Worm (Caenorhabditis elegans) whole organism, L4/young adult: ENCODE data around the gene hpo-40.

Experiments used
- W03F9.2 ChIP-seq: fragments of 150-350 bp; optimal IDR thresholded peaks from 2 replicates; lab custom pipeline; 2014; ENCODE audit warnings: missing biosample characterization, missing genetic modification characterization
- dao-5 ChIP-seq: sonication (generic microtip); optimal IDR thresholded peaks from 2 replicates; lab custom pipeline; 2016; ENCODE audit warnings: missing genotype, missing genetic modification characterization, moderate library complexity, missing compliant biosample characterization
- him-1 ChIP-seq: sonication (generic microtip); optimal IDR thresholded peaks from 2 replicates; lab custom pipeline; 2016; ENCODE audit warnings: missing genotype, missing genetic modification reagents, missing genetic modification characterization, missing compliant biosample characterization

hpo-40 gene

DNA sequence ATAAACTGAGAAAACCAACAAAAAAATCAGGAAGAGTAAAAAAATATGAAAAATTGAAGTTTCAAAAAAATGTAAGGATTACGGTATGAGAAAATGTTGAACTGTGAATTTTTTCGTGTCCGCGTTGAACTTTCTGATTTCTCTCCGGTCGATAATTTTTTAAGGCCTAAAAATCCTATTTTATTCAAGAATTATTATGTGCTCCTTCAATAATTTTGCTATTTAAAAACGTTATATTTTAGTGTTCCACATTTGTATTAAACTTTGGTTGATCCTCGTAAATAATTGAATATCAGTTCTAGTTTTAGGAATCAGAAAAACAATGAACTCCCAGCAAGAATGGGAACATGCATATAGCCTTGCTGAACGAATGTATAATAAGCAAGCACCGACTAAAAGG, at the start of gene hpo-40:
hpo-40 (plus strand) TSS at position 301 of the 400 bp plus-strand sequence.
- TF ChIP-seq W03F9.2 (tag; lab: Kevin White, UChicago) (no peak), him-1 (tag; lab: Kevin White, UChicago) (no peak), dao-5 (tag; lab: Kevin White, UChicago) (no peak)

DNA sequence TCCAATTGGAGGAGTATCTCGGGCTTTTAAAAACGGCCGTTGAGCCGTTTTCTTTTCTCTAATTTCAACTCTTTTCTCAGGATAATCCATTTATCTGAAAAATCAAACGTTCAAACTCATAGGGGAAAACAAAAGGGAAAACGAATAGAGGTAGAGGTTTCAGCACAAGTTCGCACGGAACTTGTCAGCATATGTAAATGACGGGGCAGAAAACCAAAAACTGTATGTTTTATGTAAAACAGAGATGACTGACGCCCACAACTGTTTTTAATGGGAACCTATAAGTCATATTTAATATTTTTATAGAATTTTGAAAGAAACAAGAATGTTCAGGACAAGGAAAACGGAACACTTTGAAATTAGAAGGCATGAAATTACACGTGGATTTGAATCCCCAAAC, 46.4 kb upstream of the hpo-40 start, which contains the start of gene C51E3.6:
C51E3.6 (minus strand) TSS at position 101 of the 400 bp plus-strand sequence.
- TF ChIP-seq dao-5 (tag; lab: Kevin White, UChicago) (no peak), W03F9.2 (tag; lab: Kevin White, UChicago) (no peak), him-1 (tag; lab: Kevin White, UChicago) (no peak)

DNA sequence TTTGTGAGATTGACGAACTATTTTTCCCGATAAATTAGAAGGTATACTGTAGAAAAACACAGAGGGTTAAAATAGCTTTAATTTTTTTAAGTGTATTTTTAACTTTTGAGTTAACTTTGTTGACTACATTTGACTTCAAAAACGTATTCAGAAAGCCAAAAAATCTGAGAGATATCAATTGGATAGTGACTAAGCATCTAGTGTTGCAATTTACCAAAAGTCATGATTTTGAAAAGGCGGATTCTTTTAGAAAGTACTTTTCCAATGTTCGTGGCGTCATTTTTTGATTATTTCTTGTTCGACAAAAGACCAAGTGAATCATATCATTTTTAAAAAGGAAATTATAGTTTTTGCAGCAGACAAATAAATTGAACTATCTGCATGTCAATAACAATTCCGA, 43.9 kb upstream of the hpo-40 start:
- TF ChIP-seq W03F9.2 (tag; lab: Kevin White, UChicago) (no peak), him-1 (tag; lab: Kevin White, UChicago) (peak; percentile 93), dao-5 (tag; lab: Kevin White, UChicago) (no peak)

DNA sequence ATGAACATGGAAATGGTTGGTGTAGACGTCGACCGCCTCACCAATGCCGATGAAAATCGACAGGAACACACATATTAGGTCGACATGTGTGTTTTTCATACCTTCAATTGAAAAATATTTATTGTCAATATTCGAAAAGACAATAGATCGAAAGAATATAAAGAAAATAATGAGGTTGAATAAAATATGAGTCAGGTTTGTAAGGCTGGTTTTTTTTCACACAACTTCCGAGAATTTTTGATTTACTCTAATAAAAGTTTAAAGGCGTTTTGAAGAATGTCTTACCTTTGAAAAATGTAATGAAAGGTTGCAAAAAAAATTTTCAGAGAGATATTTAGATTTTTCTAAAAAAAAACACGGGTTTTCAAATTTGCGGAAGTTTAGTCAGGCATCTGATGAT, 39.1 kb upstream of the hpo-40 start, which contains the start of gene egl-3:
egl-3 (minus strand) TSS at position 101 of the 400 bp plus-strand sequence.
- TF ChIP-seq him-1 (tag; lab: Kevin White, UChicago) (no peak), dao-5 (tag; lab: Kevin White, UChicago) (no peak), W03F9.2 (tag; lab: Kevin White, UChicago) (no peak)

DNA sequence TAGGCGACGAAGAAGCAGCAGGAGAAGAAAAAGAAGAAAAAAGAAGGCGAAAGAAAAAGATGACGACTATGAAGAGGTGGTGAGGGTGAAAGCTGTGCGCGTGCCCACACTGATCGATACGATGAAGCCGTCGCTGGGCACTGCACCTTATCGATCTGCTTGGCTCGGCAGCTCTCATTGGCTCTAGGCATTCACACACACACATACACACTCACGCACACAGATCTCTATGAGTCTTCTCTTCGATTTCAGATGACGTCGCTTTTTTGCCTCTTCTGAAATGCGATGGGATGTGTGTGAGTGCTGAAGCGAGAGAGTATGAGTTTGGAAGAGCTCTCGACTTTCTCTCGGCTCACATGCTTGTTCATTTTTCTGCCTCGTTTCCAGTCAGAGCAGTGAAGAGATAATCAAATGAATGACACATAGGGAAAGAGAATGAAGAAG, 38.1 kb upstream of the hpo-40 start:
- TF ChIP-seq W03F9.2 (tag; lab: Kevin White, UChicago) (no peak), him-1 (tag; lab: Kevin White, UChicago) (peak; percentile 95)

DNA sequence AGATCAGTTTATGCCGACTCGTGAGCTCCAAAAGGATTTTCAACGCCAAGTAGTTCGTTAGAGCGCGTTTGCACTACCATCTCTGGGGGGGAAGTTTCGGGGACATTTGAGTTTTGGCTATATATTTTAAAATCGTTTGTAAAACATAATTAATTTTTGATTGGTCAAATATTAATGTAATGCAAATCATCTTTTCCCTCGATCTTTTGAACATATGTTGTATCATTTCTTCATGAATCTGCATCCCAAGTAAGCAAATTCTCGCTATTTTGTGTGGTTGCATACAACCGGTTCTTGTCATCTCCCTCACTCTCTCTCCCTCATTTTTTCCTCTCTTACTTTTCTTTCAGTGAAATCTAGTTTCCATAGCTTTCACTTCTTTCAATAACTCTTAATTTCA, 34.6 kb upstream of the hpo-40 start:
- peak; percentile 55 for TF ChIP-seq W03F9.2 (tag; lab: Kevin White, UChicago)
- peak; percentile 40 for TF ChIP-seq him-1 (tag; lab: Kevin White, UChicago)
- TF ChIP-seq dao-5 (tag; lab: Kevin White, UChicago), result no peak

DNA sequence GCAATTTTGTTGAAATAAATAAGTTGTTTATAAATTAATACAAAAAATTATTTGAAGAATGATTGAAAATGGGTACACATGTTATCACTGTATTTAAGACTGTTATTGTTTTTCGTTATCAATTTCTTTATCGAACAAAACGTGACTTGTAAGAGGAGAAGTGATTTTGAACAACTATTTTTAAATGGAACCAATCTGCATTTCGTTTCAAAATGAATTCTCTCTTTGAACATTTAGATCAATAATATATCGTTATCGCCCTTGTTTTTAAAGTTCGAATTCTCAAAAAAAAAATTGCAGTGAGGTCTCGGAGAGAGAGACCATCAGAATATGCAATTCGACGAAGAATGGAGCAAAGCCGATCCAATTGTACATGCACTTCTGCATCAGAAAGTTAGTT, 33.5 kb upstream of the hpo-40 start, which contains the start of gene cul-5:
cul-5 (plus strand) TSS at position 301 of the 400 bp plus-strand sequence.
- TF ChIP-seq dao-5 (tag; lab: Kevin White, UChicago), result no peak
- no peak for TF ChIP-seq him-1 (tag; lab: Kevin White, UChicago)
- TF ChIP-seq W03F9.2 (tag; lab: Kevin White, UChicago), result no peak

DNA sequence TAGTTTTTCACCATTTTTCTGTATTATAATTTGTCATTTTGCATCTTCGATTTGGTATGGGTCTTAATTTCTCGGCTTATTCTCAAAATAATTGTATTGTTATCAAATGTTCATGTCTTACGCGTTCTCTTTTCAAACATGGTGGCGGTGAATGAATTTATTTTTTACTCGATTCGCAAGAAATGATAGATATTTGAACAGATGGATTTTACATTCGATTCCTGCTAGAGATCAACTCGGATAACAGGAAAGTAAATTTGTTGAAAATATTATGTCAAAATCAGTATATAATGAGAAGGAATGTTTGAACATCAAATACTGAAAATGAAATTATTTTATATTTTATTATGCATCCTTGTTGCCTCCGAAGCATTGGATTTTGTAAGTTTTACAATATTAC, 29.7 kb upstream of the hpo-40 start, which contains the start of gene ZK856.4:
ZK856.4 (plus strand) TSS at position 301 of the 400 bp plus-strand sequence.
- TF ChIP-seq W03F9.2 (tag; lab: Kevin White, UChicago) (no peak), dao-5 (tag; lab: Kevin White, UChicago) (no peak), him-1 (tag; lab: Kevin White, UChicago) (no peak)

DNA sequence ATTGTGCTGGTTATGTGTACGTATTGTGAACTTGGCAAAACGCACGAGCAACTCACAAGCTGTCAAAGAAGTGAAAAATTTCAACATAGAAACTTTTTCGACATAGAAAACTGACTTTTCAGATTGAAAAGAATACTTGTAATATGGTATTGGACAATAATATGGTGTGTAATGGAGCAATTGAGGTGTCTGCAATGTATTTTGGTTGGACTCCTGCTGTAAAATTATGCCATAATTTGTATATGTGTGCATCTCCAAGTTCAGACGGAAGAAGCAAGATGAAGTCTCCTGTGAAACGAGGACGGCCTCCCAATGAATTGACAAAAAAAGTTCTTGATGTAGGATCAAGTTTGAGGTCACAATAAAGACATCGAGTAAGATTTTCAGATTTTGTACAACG, 28.9 kb upstream of the hpo-40 start:
- TF ChIP-seq W03F9.2 (tag; lab: Kevin White, UChicago), result no peak
- no peak for TF ChIP-seq him-1 (tag; lab: Kevin White, UChicago)

DNA sequence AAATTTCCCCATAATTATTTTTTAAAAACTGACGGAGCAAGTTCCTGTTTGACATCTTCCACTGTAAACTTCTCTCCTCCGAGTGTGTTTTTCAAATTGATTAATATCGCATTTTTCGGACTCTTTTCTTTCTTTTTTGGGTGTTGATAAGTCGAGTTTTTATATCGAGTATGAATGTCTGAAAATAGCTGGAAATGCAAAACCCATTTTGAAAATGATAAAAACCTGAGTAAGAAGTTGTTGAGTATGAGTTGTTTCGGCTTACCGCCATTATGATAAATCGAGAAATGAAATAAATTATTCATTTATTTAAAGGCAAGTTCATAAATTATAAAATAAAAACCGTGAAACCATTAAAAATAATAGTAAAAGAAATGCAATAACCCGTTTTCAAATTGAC, 27.0 kb upstream of the hpo-40 start, which contains the start of gene ZK856.18:
ZK856.18 (minus strand) TSS at position 289 of the 400 bp plus-strand sequence.
- TF ChIP-seq him-1 (tag; lab: Kevin White, UChicago) (no peak), dao-5 (tag; lab: Kevin White, UChicago) (no peak), W03F9.2 (tag; lab: Kevin White, UChicago) (no peak)

DNA sequence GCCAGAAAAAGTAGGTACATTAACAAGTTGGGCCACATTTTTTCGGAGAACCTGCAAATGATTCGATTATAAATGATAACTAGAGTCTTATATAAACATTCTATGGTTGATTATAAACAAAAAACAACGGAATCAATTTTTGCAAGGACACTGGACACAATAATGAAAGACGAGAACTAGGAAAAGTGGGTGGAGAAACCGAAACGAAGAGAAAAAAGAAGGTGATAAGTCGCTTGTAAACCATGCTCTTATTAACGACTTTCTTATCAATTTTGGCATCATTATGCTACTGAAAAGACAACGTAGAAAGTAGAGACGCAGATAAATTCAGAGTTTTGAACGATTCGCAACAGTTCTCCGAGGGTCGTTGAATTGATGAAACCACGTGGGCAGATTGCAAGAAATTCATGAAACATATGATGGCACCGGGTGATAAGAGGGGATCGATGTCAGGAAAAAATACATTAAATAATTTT, 22.6 kb upstream of the hpo-40 start, which contains the start of gene ZK856.5:
ZK856.5 (minus strand) TSS at position 51 of the 476 bp plus-strand sequence.
- TF ChIP-seq dao-5 (tag; lab: Kevin White, UChicago), result no peak
- no peak for TF ChIP-seq W03F9.2 (tag; lab: Kevin White, UChicago)
- no peak for TF ChIP-seq him-1 (tag; lab: Kevin White, UChicago)

DNA sequence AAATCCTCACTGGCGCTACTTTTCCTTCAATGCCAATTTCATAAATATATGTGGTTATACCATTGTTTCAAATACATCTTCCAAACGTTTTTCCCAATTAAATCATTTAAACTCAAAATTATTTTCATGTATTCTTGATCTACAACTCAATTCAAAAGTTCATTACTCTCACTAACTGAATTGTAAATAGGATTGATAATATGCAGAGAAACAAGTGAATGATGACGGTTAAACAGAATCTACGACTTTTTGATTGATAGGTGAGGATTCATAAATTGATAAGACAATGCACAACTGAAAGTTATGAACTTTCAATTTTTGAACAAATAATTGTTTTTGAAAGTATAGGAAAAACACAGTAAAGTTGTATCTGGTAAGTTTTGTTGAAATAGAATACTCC, 21.5 kb upstream of the hpo-40 start:
- no peak for TF ChIP-seq him-1 (tag; lab: Kevin White, UChicago)
- TF ChIP-seq W03F9.2 (tag; lab: Kevin White, UChicago), result no peak
- TF ChIP-seq dao-5 (tag; lab: Kevin White, UChicago), result no peak

DNA sequence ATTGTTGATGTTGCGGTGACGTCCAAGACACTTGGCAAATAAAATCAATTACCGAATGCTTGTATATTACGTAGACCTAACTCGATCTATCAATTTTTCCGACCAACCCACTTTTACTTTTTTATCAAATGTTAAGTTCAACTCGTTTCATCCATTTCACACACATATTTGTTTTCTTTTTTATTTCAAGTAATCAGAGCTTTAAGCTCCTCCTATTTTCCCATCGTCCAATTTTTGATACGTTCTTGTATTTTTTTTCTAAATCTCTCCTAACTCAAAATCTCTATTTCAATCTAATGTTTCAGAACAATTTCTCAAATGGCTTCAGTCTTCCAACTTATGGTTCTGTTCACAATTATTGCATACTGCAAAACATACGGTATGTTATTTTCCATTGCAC, 14.3 kb upstream of the hpo-40 start, which contains the start of gene ZK856.6:
ZK856.6 (plus strand) TSS at position 301 of the 400 bp plus-strand sequence.
- TF ChIP-seq him-1 (tag; lab: Kevin White, UChicago), result no peak
- TF ChIP-seq dao-5 (tag; lab: Kevin White, UChicago), result no peak
- TF ChIP-seq W03F9.2 (tag; lab: Kevin White, UChicago), result no peak

DNA sequence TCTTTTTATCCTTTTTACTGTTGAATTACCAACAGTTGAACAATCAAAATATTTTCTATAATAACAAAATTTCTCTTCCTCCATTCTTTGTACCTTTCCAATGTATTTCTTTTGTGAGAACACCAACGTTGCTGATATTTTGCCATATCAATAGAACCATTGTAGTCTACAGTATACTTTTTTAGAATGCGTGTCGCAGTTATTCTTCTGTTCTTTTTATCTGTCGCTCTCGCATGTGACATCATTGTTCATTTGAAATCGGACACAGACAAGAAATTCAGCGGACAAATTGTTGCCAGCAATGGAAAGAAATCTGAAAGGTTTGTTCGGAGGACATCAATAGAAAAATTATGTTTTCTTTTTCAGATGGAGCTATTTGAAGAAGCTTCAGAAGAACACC, 10.8 kb upstream of the hpo-40 start, which contains the start of gene ZK856.7:
ZK856.7 (plus strand) TSS at position 186 of the 400 bp plus-strand sequence.
- TF ChIP-seq dao-5 (tag; lab: Kevin White, UChicago) (no peak), him-1 (tag; lab: Kevin White, UChicago) (no peak), W03F9.2 (tag; lab: Kevin White, UChicago) (no peak)
